Worm (Caenorhabditis elegans) whole organism, mixed stage, embryonic: ENCODE results near the gene C18H9.1.

Experiments
- M03D4.4 ChIP-seq: sonication (generic microtip); optimal IDR thresholded peaks from 2 replicates; lab custom pipeline; 2017; ENCODE audit warnings: mild to moderate bottlenecking, missing genetic modification characterization, missing compliant biosample characterization
- bed-3 ChIP-seq: fragments of 200-800 bp; sonication (Bioruptor generic); optimal IDR thresholded peaks from 3 replicates; lab custom pipeline; 2018; ENCODE audit warnings: mild to moderate bottlenecking, missing genetic modification characterization, moderate library complexity, missing compliant biosample characterization
- blmp-1 ChIP-seq: fragments of 150-350 bp; optimal IDR thresholded peaks from 2 replicates; lab custom pipeline; 2014; ENCODE audit warnings: missing biosample characterization, missing genetic modification characterization
- ceh-39 ChIP-seq: fragments of 150-350 bp; optimal IDR thresholded peaks from 2 replicates; lab custom pipeline; 2014; ENCODE audit warnings: missing biosample characterization, missing genetic modification characterization
- ceh-43 ChIP-seq: fragments of 200-800 bp; sonication (Bioruptor generic); optimal IDR thresholded peaks from 2 replicates; lab custom pipeline; 2018; ENCODE audit warnings: mild to moderate bottlenecking, missing genetic modification characterization, moderate library complexity, missing compliant biosample characterization
- ceh-83 ChIP-seq: fragments of 200-800 bp; sonication (Bioruptor generic); optimal IDR thresholded peaks from 2 replicates; lab custom pipeline; 2018; ENCODE audit warnings: mild to moderate bottlenecking, missing genetic modification characterization, missing compliant biosample characterization
- ces-1 ChIP-seq: fragments of 150-350 bp; optimal IDR thresholded peaks from 2 replicates; lab custom pipeline; 2014; ENCODE audit warnings: missing biosample characterization, missing genetic modification reagents, missing genetic modification characterization
- cnd-1 ChIP-seq: fragments of 200-800 bp; sonication (Bioruptor generic); optimal IDR thresholded peaks from 2 replicates; lab custom pipeline; 2018; ENCODE audit warnings: mild to moderate bottlenecking, missing genetic modification characterization, missing compliant biosample characterization
- drap-1 ChIP-seq: fragments of 200-800 bp; sonication (Bioruptor generic); optimal IDR thresholded peaks from 3 replicates; lab custom pipeline; 2018; ENCODE audit warnings: mild to moderate bottlenecking, missing genetic modification characterization, missing compliant biosample characterization
- elt-1 ChIP-seq: sonication (generic microtip); optimal IDR thresholded peaks from 2 replicates; lab custom pipeline; 2017; ENCODE audit warnings: missing genetic modification characterization, mild to moderate bottlenecking, missing compliant biosample characterization, antibody characterized with exemption, moderate library complexity, borderline replicate concordance; ENCODE audit not compliant: insufficient read depth
- elt-3 ChIP-seq: fragments of 150-350 bp; optimal IDR thresholded peaks from 2 replicates; lab custom pipeline; 2014; ENCODE audit warnings: missing biosample characterization, missing genetic modification characterization
- flh-1 ChIP-seq: fragments of 200-800 bp; sonication (Bioruptor generic); optimal IDR thresholded peaks from 2 replicates; lab custom pipeline; 2018; ENCODE audit warnings: mild to moderate bottlenecking, missing genetic modification characterization, moderate library complexity, missing compliant biosample characterization
- ham-2 ChIP-seq: fragments of 200-800 bp; sonication (Bioruptor generic); optimal IDR thresholded peaks from 2 replicates; lab custom pipeline; 2018; ENCODE audit warnings: mild to moderate bottlenecking, missing genetic modification characterization, missing compliant biosample characterization
- hlh-1 ChIP-seq: fragments of 150-350 bp; optimal IDR thresholded peaks from 2 replicates; lab custom pipeline; 2014; ENCODE audit warnings: missing biosample characterization, missing genetic modification reagents, missing genetic modification characterization
- lin-13 ChIP-seq: fragments of 150-350 bp; optimal IDR thresholded peaks from 2 replicates; lab custom pipeline; 2014; ENCODE audit warnings: missing biosample characterization, missing genetic modification characterization
- lin-32 ChIP-seq: fragments of 200-800 bp; sonication (Bioruptor generic); optimal IDR thresholded peaks from 2 replicates; lab custom pipeline; 2018; ENCODE audit warnings: mild to moderate bottlenecking, missing genetic modification characterization, missing compliant biosample characterization
- lsy-2 ChIP-seq: fragments of 150-350 bp; optimal IDR thresholded peaks from 2 replicates; lab custom pipeline; 2014; ENCODE audit warnings: missing biosample characterization, missing genetic modification characterization
- mab-5 ChIP-seq: fragments of 150-350 bp; optimal IDR thresholded peaks from 2 replicates; lab custom pipeline; 2014; ENCODE audit warnings: missing biosample characterization, missing genetic modification characterization
- mep-1 ChIP-seq: fragments of 150-350 bp; optimal IDR thresholded peaks from 2 replicates; lab custom pipeline; 2017; ENCODE audit warnings: missing biosample characterization, missing genetic modification reagents, missing genetic modification characterization, inconsistent platforms
- mls-2 ChIP-seq: sonication (generic microtip); optimal IDR thresholded peaks from 2 replicates; lab custom pipeline; 2016; ENCODE audit warnings: mild to moderate bottlenecking, missing genetic modification characterization, moderate library complexity, missing compliant biosample characterization
- nhr-12 ChIP-seq: fragments of 150-350 bp; optimal IDR thresholded peaks from 2 replicates; lab custom pipeline; 2014; ENCODE audit warnings: missing biosample characterization, missing genetic modification characterization
- nhr-2 ChIP-seq: fragments of 150-350 bp; optimal IDR thresholded peaks from 2 replicates; lab custom pipeline; 2014; ENCODE audit warnings: missing biosample characterization, missing genetic modification characterization
- nhr-237 ChIP-seq: fragments of 150-350 bp; optimal IDR thresholded peaks from 2 replicates; lab custom pipeline; 2014; ENCODE audit warnings: missing biosample characterization, missing genetic modification characterization
- nhr-28 ChIP-seq: fragments of 150-350 bp; optimal IDR thresholded peaks from 2 replicates; lab custom pipeline; 2014; ENCODE audit warnings: missing biosample characterization, missing genetic modification characterization
- nhr-76 ChIP-seq: sonication (generic microtip); optimal IDR thresholded peaks from 2 replicates; lab custom pipeline; 2017; ENCODE audit warnings: missing biosample characterization, missing genetic modification characterization
- pha-4 ChIP-seq: fragments of 150-350 bp; optimal IDR thresholded peaks from 2 replicates; lab custom pipeline; 2018; ENCODE audit warnings: missing biosample characterization, missing genetic modification reagents, missing genetic modification characterization
- sem-2 ChIP-seq: fragments of 200-800 bp; sonication (Bioruptor generic); optimal IDR thresholded peaks from 2 replicates; lab custom pipeline; 2018; ENCODE audit warnings: mild to moderate bottlenecking, missing genetic modification characterization, missing compliant biosample characterization
- snpc-4 ChIP-seq: fragments of 150-350 bp; optimal IDR thresholded peaks from 2 replicates; lab custom pipeline; 2014; ENCODE audit warnings: missing biosample characterization, missing genetic modification characterization
- sptf-1 ChIP-seq: sonication (generic microtip); optimal IDR thresholded peaks from 2 replicates; lab custom pipeline; 2017; ENCODE audit warnings: mild to moderate bottlenecking, missing genetic modification characterization, moderate library complexity, missing compliant biosample characterization
- tbx-8 ChIP-seq: fragments of 200-800 bp; sonication (Bioruptor generic); optimal IDR thresholded peaks from 2 replicates; lab custom pipeline; 2018; ENCODE audit warnings: mild to moderate bottlenecking, missing genetic modification characterization, moderate library complexity, missing compliant biosample characterization
- unc-120 ChIP-seq: sonication (generic microtip); optimal IDR thresholded peaks from 2 replicates; lab custom pipeline; 2017; ENCODE audit warnings: missing genetic modification characterization, missing compliant biosample characterization; ENCODE audit not compliant: poor library complexity, severe bottlenecking
- unc-39 ChIP-seq: fragments of 150-350 bp; optimal IDR thresholded peaks from 2 replicates; lab custom pipeline; 2014; ENCODE audit warnings: missing biosample characterization, missing genetic modification characterization
- unc-62 ChIP-seq: fragments of 150-350 bp; optimal IDR thresholded peaks from 2 replicates; lab custom pipeline; 2014; ENCODE audit warnings: missing biosample characterization, missing genetic modification reagents, missing genetic modification characterization
- zip-8 ChIP-seq: fragments of 150-350 bp; optimal IDR thresholded peaks from 2 replicates; lab custom pipeline; 2014; ENCODE audit warnings: missing biosample characterization, missing genetic modification characterization
- ztf-11 ChIP-seq: fragments of 150-350 bp; optimal IDR thresholded peaks from 2 replicates; lab custom pipeline; 2014; ENCODE audit warnings: missing biosample characterization, missing genetic modification characterization

Gene C18H9.1

DNA sequence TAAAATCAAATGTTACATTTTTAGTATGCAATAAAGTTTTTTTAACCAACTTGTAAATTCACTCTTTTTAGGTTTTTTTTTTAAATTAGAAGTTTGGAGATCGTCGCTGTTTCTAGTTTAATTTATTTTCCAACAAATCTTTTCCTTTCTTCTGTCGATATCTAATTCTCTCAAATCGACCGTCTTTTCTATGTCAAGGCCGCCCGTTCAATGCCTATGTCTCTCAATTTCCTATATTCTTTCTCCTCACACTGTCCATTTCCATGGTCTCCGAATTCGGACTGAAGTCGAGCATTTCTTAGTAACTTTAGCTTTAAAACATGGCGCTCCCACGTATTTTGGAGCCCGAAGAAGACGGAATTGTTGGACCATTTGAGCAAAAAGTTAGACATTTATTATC is 17.8 kb downstream of the C18H9.1 start, which contains the start of the genes T14B4.5 and T14B4.20:
Gene T14B4.5 (plus strand): TSS at position 226 of the 400 bp plus-strand sequence.
Gene T14B4.20 (plus strand): TSS at position 264 of the 400 bp plus-strand sequence.
- TF ChIP-seq blmp-1 (tag; lab: Kevin White, UChicago): no peak
- TF ChIP-seq, all 35 proteins: peak for 0

DNA sequence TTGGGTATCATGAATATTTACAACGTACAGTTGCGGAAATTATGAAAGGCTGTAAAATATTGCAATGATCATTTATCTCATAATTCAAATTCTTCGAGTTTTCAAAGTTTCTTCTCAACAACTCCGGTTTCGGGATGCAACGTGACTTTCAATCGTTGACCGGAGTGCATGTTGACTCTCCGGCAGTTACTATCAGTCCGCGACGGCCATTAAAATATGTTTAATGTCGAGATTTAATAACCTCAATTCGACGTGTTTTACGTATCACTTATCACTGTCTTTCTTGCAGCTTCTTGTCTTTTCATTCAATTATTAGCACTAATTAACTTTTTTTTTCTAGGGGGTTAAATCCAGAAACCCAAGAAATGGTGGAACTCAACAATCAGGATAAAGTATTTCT is 19.3 kb downstream of the C18H9.1 start, which contains the start of gene tsp-10:
Gene tsp-10 (plus strand): TSS at position 366 of the 400 bp plus-strand sequence.
- no peak for TF ChIP-seq lin-32
- TF ChIP-seq hlh-1 (tag; lab: Kevin White, UChicago): no peak
- no peak for TF ChIP-seq nhr-28 (tag; lab: Kevin White, UChicago)
- TF ChIP-seq ceh-43 (GFP tag; lab: Kevin White, UChicago): no peak
- TF ChIP-seq nhr-76 (tag; lab: Kevin White, UChicago): no peak
- no peak for TF ChIP-seq unc-62 (GFP tag; lab: Kevin White, UChicago)
- no peak for TF ChIP-seq ceh-39 (tag; lab: Kevin White, UChicago)
- no peak for TF ChIP-seq zip-8 (tag; lab: Kevin White, UChicago)
- no peak for TF ChIP-seq nhr-237 (tag; lab: Kevin White, UChicago)
- TF ChIP-seq snpc-4: no peak
- TF ChIP-seq bed-3 (GFP tag; lab: Kevin White, UChicago): no peak
- TF ChIP-seq ham-2: no peak
- TF ChIP-seq mep-1 (tag; lab: Kevin White, UChicago): no peak
- no peak for TF ChIP-seq nhr-12

DNA sequence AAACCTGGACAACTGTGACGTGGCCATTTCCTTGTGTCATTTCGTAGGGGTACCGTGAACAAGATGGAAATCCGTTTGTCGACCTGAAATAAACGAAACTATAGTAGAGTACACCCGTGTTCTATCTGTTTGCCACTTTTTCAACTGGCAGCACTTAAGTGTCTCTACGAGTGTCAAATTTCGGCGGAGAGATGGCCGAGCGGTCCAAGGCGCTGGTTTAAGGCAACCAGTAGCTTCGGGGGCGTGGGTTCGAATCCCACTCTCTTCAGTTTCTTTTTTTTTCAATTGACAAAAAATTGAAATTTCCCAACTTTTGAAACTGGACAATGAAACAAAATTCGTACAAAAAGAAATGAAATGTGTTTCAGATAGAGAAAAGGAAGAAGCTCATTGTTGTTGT is 22.7 kb downstream of the C18H9.1 start:
- TF ChIP-seq nhr-12: no peak
- TF ChIP-seq unc-39 (tag; lab: Kevin White, UChicago): peak; percentile 48
- TF ChIP-seq sem-2 (GFP tag; lab: Kevin White, UChicago): no peak
- TF ChIP-seq drap-1: peak; percentile 30
- no peak for TF ChIP-seq blmp-1 (tag; lab: Kevin White, UChicago)
- peak; percentile 34 for TF ChIP-seq bed-3 (GFP tag; lab: Kevin White, UChicago)
- TF ChIP-seq nhr-28 (tag; lab: Kevin White, UChicago): no peak
- TF ChIP-seq ceh-39 (tag; lab: Kevin White, UChicago): no peak
- no peak for TF ChIP-seq hlh-1 (tag; lab: Kevin White, UChicago)
- TF ChIP-seq unc-62 (GFP tag; lab: Kevin White, UChicago): no peak
- peak; percentile 41 for TF ChIP-seq unc-120 (tag; lab: Kevin White, UChicago)
- no peak for TF ChIP-seq ces-1
- no peak for TF ChIP-seq nhr-76 (tag; lab: Kevin White, UChicago)
- TF ChIP-seq M03D4.4 (tag; lab: Kevin White, UChicago): peak; percentile 52
- peak; percentile 42 for TF ChIP-seq sptf-1 (tag; lab: Kevin White, UChicago)
- TF ChIP-seq pha-4: no peak
- peak; percentile 5 for TF ChIP-seq mep-1 (tag; lab: Kevin White, UChicago)
- no peak for TF ChIP-seq tbx-8 (GFP tag; lab: Kevin White, UChicago)
- no peak for TF ChIP-seq nhr-2 (tag; lab: Kevin White, UChicago)
- no peak for TF ChIP-seq ham-2
- no peak for TF ChIP-seq zip-8 (tag; lab: Kevin White, UChicago)
- no peak for TF ChIP-seq elt-1 (tag; lab: Kevin White, UChicago)
- TF ChIP-seq cnd-1 (tag; lab: Kevin White, UChicago): no peak
- TF ChIP-seq ceh-83 (GFP tag; lab: Kevin White, UChicago): no peak
- TF ChIP-seq mab-5 (tag; lab: Kevin White, UChicago): no peak
- TF ChIP-seq nhr-237 (tag; lab: Kevin White, UChicago): no peak
- TF ChIP-seq lsy-2 (tag; lab: Kevin White, UChicago): no peak
- no peak for TF ChIP-seq lin-32
- TF ChIP-seq mls-2: no peak
- no peak for TF ChIP-seq flh-1 (GFP tag; lab: Kevin White, UChicago)
- no peak for TF ChIP-seq lin-13 (tag; lab: Kevin White, UChicago)
- TF ChIP-seq ceh-43 (GFP tag; lab: Kevin White, UChicago): no peak
- TF ChIP-seq snpc-4: no peak
- no peak for TF ChIP-seq ztf-11
- no peak for TF ChIP-seq elt-3 (tag; lab: Kevin White, UChicago)
- TF ChIP-seq, all 35 proteins: peak for 7

DNA sequence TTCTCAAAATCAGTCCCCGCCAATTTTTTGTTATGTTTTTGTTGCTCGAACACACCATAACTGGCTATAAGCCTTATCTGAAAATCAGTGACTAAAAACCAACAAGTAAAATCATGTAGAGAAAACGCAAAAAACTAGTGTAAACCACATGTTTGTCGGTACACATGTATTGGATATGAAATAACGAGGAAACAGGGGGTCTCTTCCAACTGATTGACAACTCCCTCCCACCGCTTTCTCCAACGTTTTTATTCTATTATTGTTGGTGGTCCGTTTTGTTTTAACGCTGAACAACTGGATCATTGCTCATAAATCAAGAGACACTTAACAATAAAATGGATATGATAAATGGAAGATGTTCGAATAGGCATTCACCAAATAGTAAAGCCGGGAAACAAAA is 27.9 kb downstream of the C18H9.1 start:
- TF ChIP-seq ces-1 (peak; percentile 11), unc-62 (GFP tag; lab: Kevin White, UChicago) (peak; percentile 61), ceh-43 (GFP tag; lab: Kevin White, UChicago) (no peak)
